Worm (Caenorhabditis elegans) whole organism, L3 larva: ENCODE data around the gene cpg-2.

Experiments
- R02D3.7 ChIP-seq: fragments of 150-350 bp; optimal IDR thresholded peaks from 2 replicates; lab custom pipeline; 2014; ENCODE audit warnings: missing biosample characterization, missing genetic modification characterization
- ama-1 ChIP-seq: fragments of 150-350 bp; optimal IDR thresholded peaks from 2 replicates; lab custom pipeline; 2018
- ceh-28 ChIP-seq: fragments of 150-350 bp; optimal IDR thresholded peaks from 2 replicates; lab custom pipeline; 2014; ENCODE audit warnings: missing biosample characterization, missing genetic modification reagents, missing genetic modification characterization
- ceh-82 ChIP-seq: fragments of 150-350 bp; optimal IDR thresholded peaks from 2 replicates; lab custom pipeline; 2014; ENCODE audit warnings: missing biosample characterization, missing genetic modification characterization
- ceh-9 ChIP-seq: sonication (generic microtip); optimal IDR thresholded peaks from 2 replicates; lab custom pipeline; 2018; ENCODE audit warnings: missing biosample characterization, missing genetic modification characterization
- daf-12 ChIP-seq: fragments of 150-350 bp; optimal IDR thresholded peaks from 2 replicates; lab custom pipeline; 2014; ENCODE audit warnings: missing biosample characterization, missing genetic modification reagents, missing genetic modification characterization
- elt-1 ChIP-seq: fragments of 150-350 bp; optimal IDR thresholded peaks from 2 replicates; lab custom pipeline; 2014; ENCODE audit warnings: missing biosample characterization, missing genetic modification characterization
- lsy-12 ChIP-seq: sonication (generic microtip); optimal IDR thresholded peaks from 2 replicates; lab custom pipeline; 2016; ENCODE audit warnings: mild to moderate bottlenecking, missing genetic modification characterization, missing compliant biosample characterization
- nhr-11 ChIP-seq: fragments of 150-350 bp; optimal IDR thresholded peaks from 2 replicates; lab custom pipeline; 2014; ENCODE audit warnings: missing biosample characterization, missing genetic modification characterization
- nhr-23 ChIP-seq: fragments of 150-350 bp; optimal IDR thresholded peaks from 2 replicates; lab custom pipeline; 2014; ENCODE audit warnings: missing biosample characterization, missing genetic modification reagents, missing genetic modification characterization
- sea-2 ChIP-seq: fragments of 150-350 bp; sonication (generic microtip); optimal IDR thresholded peaks from 4 replicates; lab custom pipeline; 2014; ENCODE audit warnings: missing biosample characterization, missing genetic modification reagents, missing genetic modification characterization
- skn-1 ChIP-seq: fragments of 150-350 bp; optimal IDR thresholded peaks from 2 replicates; lab custom pipeline; 2014; ENCODE audit warnings: missing biosample characterization, missing genetic modification characterization
- snpc-4 ChIP-seq: fragments of 150-350 bp; optimal IDR thresholded peaks from 2 replicates; lab custom pipeline; 2014; ENCODE audit warnings: missing biosample characterization, missing genetic modification characterization
- ztf-11 ChIP-seq: fragments of 150-350 bp; optimal IDR thresholded peaks from 2 replicates; lab custom pipeline; 2014; ENCODE audit warnings: missing biosample characterization, missing genetic modification characterization

DNA sequence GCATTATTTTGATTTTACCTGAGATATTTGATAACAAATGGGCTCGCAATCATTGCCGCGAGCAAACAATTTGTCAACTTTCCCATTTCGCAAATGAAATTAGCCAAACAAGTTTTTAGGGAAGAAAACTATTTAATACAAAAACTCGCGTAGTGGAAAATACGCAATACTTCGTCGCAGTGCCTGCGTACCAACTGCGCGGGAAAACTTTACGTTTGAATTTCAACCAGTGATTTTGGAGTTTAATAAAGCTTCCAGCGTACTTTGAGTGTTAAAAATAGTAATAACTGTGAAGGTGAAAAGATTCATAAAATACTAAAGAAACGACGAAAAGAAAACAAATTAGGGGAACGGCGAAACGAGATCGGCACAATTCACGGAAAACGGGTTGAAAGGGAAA is 18.9 kb downstream of the cpg-2 start, which contains the start of gene tofu-7:
- TF ChIP-seq elt-1 (tag; lab: Kevin White, UChicago) = no peak
- no peak for TF ChIP-seq snpc-4 (tag; lab: Kevin White, UChicago)
- TF ChIP-seq ama-1 (lab: Kevin White, UChicago) = no peak
- TF ChIP-seq ztf-11 = no peak
- no peak for TF ChIP-seq skn-1 (tag; lab: Kevin White, UChicago)
- TF ChIP-seq nhr-23 = no peak
- TF ChIP-seq lsy-12 (tag; lab: Kevin White, UChicago) = no peak
- no peak for TF ChIP-seq R02D3.7
- no peak for TF ChIP-seq nhr-11 (tag; lab: Kevin White, UChicago)
- no peak for TF ChIP-seq ceh-82 (tag; lab: Kevin White, UChicago)
- TF ChIP-seq ceh-28 (tag; lab: Kevin White, UChicago) = no peak
- no peak for TF ChIP-seq ceh-9 (tag; lab: Kevin White, UChicago)
- no peak for TF ChIP-seq daf-12 (tag; lab: Kevin White, UChicago)
- no peak for TF ChIP-seq sea-2 (GFP tag; lab: Kevin White, UChicago)
